Worm (Caenorhabditis elegans): ENCODE results near the gene fbxa-219.
A peak's percentile ranks its signal among the peaks of the same experiment; 100 is the strongest.

The fbxa-219 gene

DNA sequence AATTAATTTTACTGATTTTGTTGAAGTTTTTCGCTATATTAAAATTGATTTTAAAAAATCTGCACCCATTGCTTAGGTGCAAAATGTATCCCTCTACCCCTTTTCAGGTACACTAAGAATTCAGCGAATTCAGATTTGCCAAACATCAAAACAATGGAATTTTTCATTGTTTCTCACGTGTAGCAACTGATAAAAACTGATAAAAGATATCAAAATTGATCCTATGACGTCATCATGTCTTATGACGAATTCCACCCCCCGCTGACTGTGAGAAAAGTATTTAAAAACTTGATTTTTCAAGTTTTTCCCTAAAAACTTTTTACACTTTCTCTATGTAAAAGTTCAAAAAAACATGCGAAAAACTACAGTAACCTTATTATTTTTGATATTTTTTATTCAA lies 10.6 kb upstream of the fbxa-219 start, which contains the start of gene Y54F10BM.22:
Gene Y54F10BM.22 (plus strand): TSS at position 331 of the 400 bp plus-strand sequence.
- TF ChIP-seq gei-8 (GFP tag; optimal IDR thresholded peaks at IDR 0.05) (no peak), ces-1 (GFP tag; optimal IDR thresholded peaks at IDR 0.05) (no peak), daf-16 (GFP tag; optimal IDR thresholded peaks at IDR 0.05) (no peak), daf-16 (tag; optimal IDR thresholded peaks at IDR 0.05) (no peak), hlh-30 (tag; optimal IDR thresholded peaks at IDR 0.05; ENCODE audit: insufficient read depth) (peak; percentile 3), nhr-77 (tag; optimal IDR thresholded peaks at IDR 0.05) (no peak), zfp-3 (GFP tag; conservative IDR thresholded peaks at IDR 0.05) (no peak), spr-3 (GFP tag; optimal IDR thresholded peaks at IDR 0.05) (no peak)

DNA sequence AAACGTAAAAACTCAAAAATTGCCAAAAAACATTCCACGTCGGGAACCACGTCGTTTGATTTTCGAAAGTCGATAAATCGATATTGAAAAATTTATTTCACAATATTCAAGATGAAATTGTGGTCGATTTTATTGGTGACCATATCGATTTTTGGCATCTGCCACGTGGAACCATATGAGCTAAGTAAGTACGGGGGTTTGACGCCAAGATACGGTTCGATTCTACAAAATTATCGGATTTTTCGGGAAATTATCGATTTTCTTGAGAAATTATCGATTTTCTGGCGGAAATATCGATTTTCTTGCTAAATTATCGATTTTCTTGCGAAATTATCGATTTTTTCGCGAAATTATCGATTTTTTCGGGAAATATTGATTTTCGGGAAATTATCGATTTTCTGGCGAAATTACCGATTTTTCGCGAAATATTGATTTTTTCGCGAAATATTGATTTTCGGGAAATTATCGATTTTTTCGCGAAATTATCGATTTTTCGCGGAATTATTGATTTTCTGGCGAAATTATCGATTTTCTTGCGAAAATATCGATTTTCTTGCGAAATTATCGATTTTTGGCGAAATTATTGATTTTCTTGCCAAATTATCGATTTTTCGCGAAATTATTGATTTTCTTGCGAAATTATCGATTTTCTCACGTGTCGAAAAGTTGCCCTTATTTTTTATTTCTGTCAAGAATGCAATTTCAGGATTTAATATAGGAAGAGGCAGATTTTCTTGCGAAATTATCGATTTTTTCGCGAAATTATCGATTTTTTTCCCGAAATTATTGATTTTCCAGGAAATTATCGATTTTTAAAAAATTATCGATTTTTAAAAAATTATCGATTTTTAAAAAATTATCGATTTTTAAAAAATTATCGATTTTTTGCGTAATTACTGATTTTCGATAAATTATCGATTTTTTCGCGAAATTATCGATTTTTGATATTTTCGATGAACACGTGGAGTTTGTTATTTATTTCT lies 8.9 kb upstream of the fbxa-219 start, which contains the start of gene Y54F10BM.3:
Gene Y54F10BM.3 (plus strand): TSS at position 51 of the 983 bp plus-strand sequence.
- TF ChIP-seq ztf-11 (tag; optimal IDR thresholded peaks at IDR 0.05) (no peak), vab-7 (GFP tag; IDR thresholded peaks at IDR 0.05) (no peak), arid-1 (GFP tag; conservative IDR thresholded peaks at IDR 0.05) (no peak), mdl-1 (tag; optimal IDR thresholded peaks at IDR 0.05) (no peak), nhr-41 (GFP tag; IDR thresholded peaks at IDR 0.05) (no peak), ceh-28 (tag; optimal IDR thresholded peaks at IDR 0.05) (peak; percentile 97), nhr-77 (tag; optimal IDR thresholded peaks at IDR 0.05) (no peak)

ce11 chrIII:2283341-2283847 lies 7.8 kb upstream of the fbxa-219 start:
- no peak for TF ChIP-seq aly-2 (tag; optimal IDR thresholded peaks at IDR 0.05)
- peak; percentile 95 for TF ChIP-seq ceh-28 (tag; optimal IDR thresholded peaks at IDR 0.05)
- no peak for TF ChIP-seq nhr-42 (GFP tag; IDR thresholded peaks at IDR 0.05)
- TF ChIP-seq unc-62 (GFP tag; optimal IDR thresholded peaks at IDR 0.05 in 1 of 2): peak in 1 of 2 experiments; percentile 57
- TF ChIP-seq unc-62 (tag; optimal IDR thresholded peaks at IDR 0.05): no peak

- no peak for TF ChIP-seq cey-2 (tag; optimal IDR thresholded peaks at IDR 0.05; ENCODE audit: borderline replicate concordance, insufficient read depth)
- peak; percentile 96 for TF ChIP-seq aha-1 (tag)
These were observed 3.0 kb upstream of the fbxa-219 start for ce11 chrIII:2288261-2288660.

- peak; percentile 65 for TF ChIP-seq lin-38 (GFP tag; IDR thresholded peaks at IDR 0.05)
- TF ChIP-seq F26F4.8 (GFP tag; conservative IDR thresholded peaks at IDR 0.05): 0 out of 2 replicates have a peak, but pooled peaks have one; percentile 46
These were observed 835 bp upstream of the fbxa-219 start for ce11 chrIII:2290222-2290938.

- TF ChIP-seq ztf-11 (tag; optimal IDR thresholded peaks at IDR 0.05) (no peak), mdl-1 (tag; optimal IDR thresholded peaks at IDR 0.05) (no peak), dve-1 (tag; optimal IDR thresholded peaks at IDR 0.05; ENCODE audit: insufficient read depth) (peak; percentile 44), daf-16 (GFP tag; optimal IDR thresholded peaks at IDR 0.05) (no peak), daf-16 (tag; optimal IDR thresholded peaks at IDR 0.05) (peak; percentile 94), aly-2 (tag; optimal IDR thresholded peaks at IDR 0.05) (no peak), daf-8 (GFP tag; IDR thresholded peaks at IDR 0.05) (no peak), madf-9 (GFP tag; conservative IDR thresholded peaks at IDR 0.05) (no peak), vab-7 (GFP tag; IDR thresholded peaks at IDR 0.05) (no peak), zip-2 (tag; optimal IDR thresholded peaks at IDR 0.05) (no peak), tra-1 (GFP tag; IDR thresholded peaks at IDR 0.05) (no peak), ama-1 (optimal IDR thresholded peaks at IDR 0.05) (no peak), sdz-12 (GFP tag; optimal IDR thresholded peaks at IDR 0.05) (no peak), lin-15B (tag; optimal IDR thresholded peaks at IDR 0.05) (no peak), nhr-237 (tag; optimal IDR thresholded peaks at IDR 0.05) (no peak), nhr-42 (GFP tag; IDR thresholded peaks at IDR 0.05) (no peak), duxl-1 (tag; optimal IDR thresholded peaks at IDR 0.05; ENCODE audit: poor library complexity) (peak; percentile 41), pha-4 (GFP tag; IDR thresholded peaks at IDR 0.05) (no peak), pha-4 (tag; optimal IDR thresholded peaks at IDR 0.05) (peak; percentile 79), nhr-48 (tag; optimal IDR thresholded peaks at IDR 0.05) (no peak), zip-11 (GFP tag; IDR thresholded peaks at IDR 0.05) (no peak), set-16 (GFP tag; IDR thresholded peaks at IDR 0.05) (no peak), jun-1 (tag; optimal IDR thresholded peaks at IDR 0.05) (no peak)
These were observed 3.5 kb downstream of the fbxa-219 start for ce11 chrIII:2294736-2295135.

Measured in whole organism, L4 larva.